Worm (Caenorhabditis elegans) whole organism, late embryonic: ENCODE measurements around the gene clec-139.

Source experiments
- K09A11.1 ChIP-seq: sonication (generic microtip); optimal IDR thresholded peaks from 2 replicates; lab custom pipeline; 2017; ENCODE audit warnings: antibody characterized with exemption, mild to moderate bottlenecking, missing genetic modification characterization, missing compliant biosample characterization; ENCODE audit not compliant: insufficient read depth
- ama-1 ChIP-seq: fragments of 150-350 bp; optimal IDR thresholded peaks from 2 replicates; lab custom pipeline; 2014
- ceh-22 ChIP-seq: sonication (generic microtip); optimal IDR thresholded peaks from 2 replicates; lab custom pipeline; 2017; ENCODE audit warnings: missing biosample characterization, missing genetic modification characterization
- ceh-9 ChIP-seq: sonication (generic microtip); optimal IDR thresholded peaks from 2 replicates; lab custom pipeline; 2016; ENCODE audit warnings: mild to moderate bottlenecking, missing genetic modification characterization, inconsistent platforms, missing compliant biosample characterization
- lin-11 ChIP-seq: fragments of 200-800 bp; sonication (Bioruptor generic); optimal IDR thresholded peaks from 2 replicates; lab custom pipeline; 2018; ENCODE audit warnings: mild to moderate bottlenecking, missing genetic modification characterization, missing compliant biosample characterization
- nfya-1 ChIP-seq: sonication (generic microtip); optimal IDR thresholded peaks from 2 replicates; lab custom pipeline; 2017; ENCODE audit warnings: missing genetic modification characterization, mild to moderate bottlenecking, missing compliant biosample characterization, antibody characterized with exemption, moderate library complexity
- pha-4 ChIP-seq: fragments of 150-350 bp; optimal IDR thresholded peaks from 2 replicates; lab custom pipeline; 2018; ENCODE audit warnings: missing biosample characterization, missing genetic modification reagents, missing genetic modification characterization
- pqm-1 ChIP-seq: sonication (generic microtip); optimal IDR thresholded peaks from 2 replicates; lab custom pipeline; 2016; ENCODE audit warnings: missing genetic modification characterization, missing compliant biosample characterization
- tbx-2 ChIP-seq: sonication (generic microtip); optimal IDR thresholded peaks from 2 replicates; lab custom pipeline; 2016; ENCODE audit warnings: missing genetic modification characterization, missing compliant biosample characterization
- ztf-16 ChIP-seq: sonication (generic microtip); optimal IDR thresholded peaks from 2 replicates; lab custom pipeline; 2017; ENCODE audit warnings: missing genetic modification characterization, missing compliant biosample characterization

- TF ChIP-seq K09A11.1 (no peak), pqm-1 (no peak), pha-4 (tag; lab: Kevin White, UChicago) (no peak), ceh-9 (no peak), tbx-2 (tag; lab: Kevin White, UChicago) (no peak), nfya-1 (no peak), ceh-22 (no peak), ztf-16 (tag; lab: Kevin White, UChicago) (no peak), ama-1 (lab: Kevin White, UChicago) (no peak), lin-11 (tag; lab: Kevin White, UChicago) (no peak)
Observed at ce11 chrII:4658245-4658644, 36.7 kb upstream of the clec-139 start.
